Fruit fly (Drosophila melanogaster) whole organism, embryonic: ENCODE measurements around the gene CG42592.
A peak's percentile ranks its signal among the peaks of the same experiment; 100 is the strongest.

Experiments used
- Atf6 ChIP-seq: fragments of 200-800 bp; sonication (Bioruptor generic); IDR thresholded peaks from 2 replicates; pipeline ENCODE4 v1.3.6; 2022; ENCODE audit warnings: missing biosample characterization, missing genetic modification characterization
- BEAF-32 ChIP-seq: fragments of 200-800 bp; sonication (Bioruptor generic); optimal IDR thresholded peaks from 3 replicates; lab custom pipeline; 2017; ENCODE audit warnings: missing biosample characterization, missing genetic modification characterization, mild to moderate bottlenecking, moderate library complexity, missing genetic modification reagents
- BtbVII ChIP-seq: fragments of 200-800 bp; sonication (Bioruptor generic); optimal IDR thresholded peaks from 3 replicates; lab custom pipeline; 2017; ENCODE audit warnings: missing biosample characterization, mild to moderate bottlenecking, missing genetic modification characterization
- Bteb2 ChIP-seq: fragments of 200-800 bp; sonication (Bioruptor generic); optimal IDR thresholded peaks from 2 replicates; lab custom pipeline; 2016; ENCODE audit warnings: missing biosample characterization, missing genetic modification characterization
- CG11093 ChIP-seq: fragments of 200-800 bp; sonication (Bioruptor generic); IDR thresholded peaks from 3 replicates; pipeline ENCODE4 v1.3.6; 2022; ENCODE audit warnings: missing biosample characterization, missing genetic modification characterization
- CG11456 ChIP-seq: fragments of 200-800 bp; sonication (Bioruptor generic); IDR thresholded peaks from 3 replicates; pipeline ENCODE4 v1.3.6; 2022; ENCODE audit warnings: missing biosample characterization, missing genetic modification characterization
- CG12299 ChIP-seq: fragments of 200-800 bp; sonication (Bioruptor generic); optimal IDR thresholded peaks from 2 replicates; lab custom pipeline; 2018; ENCODE audit warnings: missing biosample characterization, mild to moderate bottlenecking, missing genetic modification characterization
- CG13123 ChIP-seq: fragments of 200-800 bp; sonication (Bioruptor generic); optimal IDR thresholded peaks from 2 replicates; lab custom pipeline; 2016; ENCODE audit warnings: missing biosample characterization, missing genetic modification characterization
- CG13296 ChIP-seq: fragments of 200-800 bp; sonication (Bioruptor generic); optimal IDR thresholded peaks from 3 replicates; lab custom pipeline; 2018; ENCODE audit warnings: missing biosample characterization, mild to moderate bottlenecking, missing genetic modification characterization
- CG15514 ChIP-seq: fragments of 200-800 bp; sonication (Bioruptor generic); optimal IDR thresholded peaks from 3 replicates; lab custom pipeline; 2017; ENCODE audit warnings: missing biosample characterization, missing genetic modification characterization, mild to moderate bottlenecking, moderate library complexity, missing genetic modification reagents
- CG1647 ChIP-seq: fragments of 200-800 bp; sonication (Bioruptor generic); optimal IDR thresholded peaks from 3 replicates; lab custom pipeline; 2016; ENCODE audit warnings: missing biosample characterization, missing genetic modification characterization
- CG17186 ChIP-seq: fragments of 200-800 bp; sonication (Bioruptor generic); optimal IDR thresholded peaks from 3 replicates; lab custom pipeline; 2017; ENCODE audit warnings: missing biosample characterization, missing genetic modification reagents, missing genetic modification characterization
- CG17829 ChIP-seq: fragments of 200-800 bp; optimal IDR thresholded peaks from 2 replicates; lab custom pipeline; 2019; ENCODE audit warnings: missing biosample characterization, mild to moderate bottlenecking, missing genetic modification characterization, moderate library complexity
- CG18764 ChIP-seq: fragments of 200-800 bp; sonication (Bioruptor generic); optimal IDR thresholded peaks from 3 replicates; lab custom pipeline; 2016; ENCODE audit warnings: missing biosample characterization, missing genetic modification characterization
- CG32767 ChIP-seq: fragments of 200-800 bp; sonication (Bioruptor generic); IDR thresholded peaks from 2 replicates; pipeline ENCODE4 v1.3.6; 2022; ENCODE audit warnings: missing biosample characterization, missing genetic modification characterization
- CG3847 ChIP-seq: fragments of 200-800 bp; sonication (Bioruptor generic); IDR thresholded peaks from 2 replicates; pipeline ENCODE4 v1.3.6; 2022; ENCODE audit warnings: missing biosample characterization, missing genetic modification characterization
- CG42726 ChIP-seq: fragments of 200-800 bp; sonication (Bioruptor generic); IDR thresholded peaks from 2 replicates; pipeline ENCODE4 v1.3.6; 2022; ENCODE audit warnings: missing biosample characterization, missing genetic modification characterization; ENCODE audit not compliant: partially characterized antibody
- CG4820 ChIP-seq: fragments of 200-800 bp; sonication (Bioruptor generic); optimal IDR thresholded peaks from 3 replicates; lab custom pipeline; 2016; ENCODE audit warnings: missing biosample characterization, missing genetic modification characterization
- CG5180 ChIP-seq: fragments of 200-800 bp; sonication (Bioruptor generic); optimal IDR thresholded peaks from 3 replicates; lab custom pipeline; 2017; ENCODE audit warnings: missing biosample characterization, missing genetic modification characterization, mild to moderate bottlenecking, moderate library complexity, missing genetic modification reagents
- CG9609 ChIP-seq: fragments of 200-800 bp; sonication (Bioruptor generic); optimal IDR thresholded peaks from 3 replicates; lab custom pipeline; 2016; ENCODE audit warnings: missing biosample characterization, missing genetic modification characterization
- Deaf1 ChIP-seq: fragments of 200-800 bp; optimal IDR thresholded peaks from 3 replicates; lab custom pipeline; 2019; ENCODE audit warnings: missing biosample characterization, mild to moderate bottlenecking, missing genetic modification characterization, moderate library complexity
- Fer1 ChIP-seq: fragments of 200-800 bp; sonication (Bioruptor generic); optimal IDR thresholded peaks from 2 replicates; lab custom pipeline; 2017; ENCODE audit warnings: missing biosample characterization, mild to moderate bottlenecking, missing genetic modification characterization
- Fer2 ChIP-seq: fragments of 200-800 bp; sonication (Bioruptor generic); optimal IDR thresholded peaks from 2 replicates; lab custom pipeline; 2018; ENCODE audit warnings: missing biosample characterization, mild to moderate bottlenecking, missing genetic modification characterization, moderate library complexity
- H2.0 ChIP-seq: fragments of 200-800 bp; sonication (Bioruptor generic); IDR thresholded peaks from 2 replicates; pipeline ENCODE4 v1.3.6; 2022; ENCODE audit warnings: missing biosample characterization, missing genetic modification characterization
- HHEX ChIP-seq: fragments of 200-800 bp; sonication (Bioruptor generic); optimal IDR thresholded peaks from 3 replicates; lab custom pipeline; 2017; ENCODE audit warnings: missing biosample characterization, mild to moderate bottlenecking, missing genetic modification characterization, missing genetic modification reagents
- Hr3 ChIP-seq: fragments of 200-800 bp; sonication (Bioruptor generic); optimal IDR thresholded peaks from 3 replicates; lab custom pipeline; 2016; ENCODE audit warnings: missing biosample characterization, missing genetic modification characterization
- MESR4 ChIP-seq: fragments of 200-800 bp; sonication (Bioruptor generic); optimal IDR thresholded peaks from 2 replicates; lab custom pipeline; 2018; ENCODE audit warnings: missing biosample characterization, mild to moderate bottlenecking, missing genetic modification characterization, moderate library complexity
- Max ChIP-seq: fragments of 200-800 bp; sonication (Bioruptor generic); optimal IDR thresholded peaks from 2 replicates; lab custom pipeline; 2016; ENCODE audit warnings: missing biosample characterization, mild to moderate bottlenecking, missing genetic modification characterization
- Mrtf ChIP-seq: fragments of 200-800 bp; sonication (Bioruptor generic); IDR thresholded peaks from 3 replicates; pipeline ENCODE4 v1.3.6; 2022; ENCODE audit warnings: missing biosample characterization, missing genetic modification characterization
- Neu2 ChIP-seq: fragments of 200-800 bp; sonication (Bioruptor generic); optimal IDR thresholded peaks from 3 replicates; lab custom pipeline; 2016; ENCODE audit warnings: missing biosample characterization, missing genetic modification characterization, borderline replicate concordance
- NfI ChIP-seq: fragments of 200-800 bp; sonication (Bioruptor generic); optimal IDR thresholded peaks from 3 replicates; lab custom pipeline; 2018; ENCODE audit warnings: missing biosample characterization, mild to moderate bottlenecking, missing genetic modification characterization, moderate library complexity
- ab ChIP-seq: fragments of 200-800 bp; sonication (Bioruptor generic); optimal IDR thresholded peaks from 2 replicates; lab custom pipeline; 2016; ENCODE audit warnings: missing biosample characterization, missing genetic modification characterization
- bigmax ChIP-seq: fragments of 200-800 bp; sonication (Bioruptor generic); optimal IDR thresholded peaks from 2 replicates; lab custom pipeline; 2018; ENCODE audit warnings: missing biosample characterization, mild to moderate bottlenecking, missing genetic modification characterization
- danr ChIP-seq: fragments of 200-800 bp; sonication (Bioruptor generic); IDR thresholded peaks from 2 replicates; pipeline ENCODE4 v1.3.6; 2022; ENCODE audit warnings: missing biosample characterization, missing genetic modification characterization
- ems ChIP-seq: fragments of 200-800 bp; sonication (Bioruptor generic); optimal IDR thresholded peaks from 3 replicates; lab custom pipeline; 2016; ENCODE audit warnings: missing biosample characterization, missing genetic modification characterization
- fd96Cb ChIP-seq: fragments of 200-800 bp; sonication (Bioruptor generic); optimal IDR thresholded peaks from 2 replicates; lab custom pipeline; 2018; ENCODE audit warnings: missing biosample characterization, mild to moderate bottlenecking, missing genetic modification characterization, moderate library complexity
- h ChIP-seq: fragments of >200 bp; optimal IDR thresholded peaks from 2 replicates; lab custom pipeline; 2017
- jigr1 ChIP-seq: fragments of 200-800 bp; sonication (Bioruptor generic); IDR thresholded peaks from 3 replicates; pipeline ENCODE4 v1.3.6; 2022; ENCODE audit warnings: missing biosample characterization, missing genetic modification characterization
- lov ChIP-seq, 2 experiments: fragments of 200-800 bp in 1 of 2; fragments of >200 bp in 1 of 2; sonication (Bioruptor generic) in 1 of 2; IDR thresholded peaks in 1 of 2; optimal IDR thresholded peaks in 1 of 2; 2 replicates in 1 of 2; 3 replicates in 1 of 2; pipeline versions ENCODE4 v1.3.6 to Lab custom; 2017 to 2022; ENCODE audit warnings: missing biosample characterization in 1 of 2, missing genetic modification characterization in 1 of 2
- nmo ChIP-seq: fragments of 200-800 bp; sonication (Bioruptor generic); optimal IDR thresholded peaks from 2 replicates; lab custom pipeline; 2018; ENCODE audit warnings: missing biosample characterization, mild to moderate bottlenecking, missing genetic modification characterization, moderate library complexity
- pan ChIP-seq, 4 experiments: fragments of >200 bp in 3 of 4; fragments of 200-800 bp in 1 of 4; sonication (Bioruptor generic) in 1 of 4; optimal IDR thresholded peaks in 3 of 4; IDR thresholded peaks in 1 of 4; 2 replicates each; pipeline versions ENCODE4 v1.3.6 to Lab custom; 2017 to 2022; ENCODE audit warnings: missing biosample characterization in 2 of 4, missing genetic modification characterization in 2 of 4, mixed read lengths in 1 of 4
- pfk ChIP-seq: fragments of 200-800 bp; sonication (Bioruptor generic); optimal IDR thresholded peaks from 2 replicates; lab custom pipeline; 2018; ENCODE audit warnings: missing biosample characterization, mild to moderate bottlenecking, missing genetic modification characterization, moderate library complexity
- seq ChIP-seq: fragments of 200-800 bp; sonication (Bioruptor generic); IDR thresholded peaks from 2 replicates; pipeline ENCODE4 v1.3.6; 2022; ENCODE audit warnings: missing biosample characterization, missing genetic modification characterization
- slou ChIP-seq: fragments of 200-800 bp; sonication (Bioruptor generic); optimal IDR thresholded peaks from 3 replicates; lab custom pipeline; 2016; ENCODE audit warnings: missing biosample characterization, missing genetic modification characterization
- sna ChIP-seq: fragments of 200-800 bp; sonication (Bioruptor generic); IDR thresholded peaks from 2 replicates; pipeline ENCODE4 v1.3.6; 2022; ENCODE audit warnings: missing biosample characterization, missing genetic modification characterization; ENCODE audit not compliant: partially characterized antibody
- sqz ChIP-seq: fragments of 200-800 bp; sonication (Bioruptor generic); optimal IDR thresholded peaks from 3 replicates; lab custom pipeline; 2018; ENCODE audit warnings: missing biosample characterization, mild to moderate bottlenecking, missing genetic modification characterization
- sr ChIP-seq: fragments of 200-800 bp; sonication (Bioruptor generic); IDR thresholded peaks from 3 replicates; pipeline ENCODE4 v1.3.6; 2022; ENCODE audit warnings: missing biosample characterization, missing genetic modification characterization
- ssp ChIP-seq: fragments of 200-800 bp; sonication (Bioruptor generic); IDR thresholded peaks from 2 replicates; pipeline ENCODE4 v1.3.6; 2022; ENCODE audit warnings: missing biosample characterization, missing genetic modification characterization
- tgo ChIP-seq: fragments of 200-800 bp; sonication (Bioruptor generic); IDR thresholded peaks from 3 replicates; pipeline ENCODE4 v1.3.6; 2022; ENCODE audit warnings: missing biosample characterization, missing genetic modification characterization
- unpg ChIP-seq: fragments of 200-800 bp; sonication (Bioruptor generic); optimal IDR thresholded peaks from 3 replicates; lab custom pipeline; 2018; ENCODE audit warnings: missing biosample characterization, mild to moderate bottlenecking, missing genetic modification characterization, moderate library complexity
- z ChIP-seq: fragments of 200-800 bp; sonication (Bioruptor generic); IDR thresholded peaks from 3 replicates; pipeline ENCODE4 v1.3.6; 2022; ENCODE audit warnings: missing biosample characterization, missing genetic modification characterization

CG42592 gene

DNA sequence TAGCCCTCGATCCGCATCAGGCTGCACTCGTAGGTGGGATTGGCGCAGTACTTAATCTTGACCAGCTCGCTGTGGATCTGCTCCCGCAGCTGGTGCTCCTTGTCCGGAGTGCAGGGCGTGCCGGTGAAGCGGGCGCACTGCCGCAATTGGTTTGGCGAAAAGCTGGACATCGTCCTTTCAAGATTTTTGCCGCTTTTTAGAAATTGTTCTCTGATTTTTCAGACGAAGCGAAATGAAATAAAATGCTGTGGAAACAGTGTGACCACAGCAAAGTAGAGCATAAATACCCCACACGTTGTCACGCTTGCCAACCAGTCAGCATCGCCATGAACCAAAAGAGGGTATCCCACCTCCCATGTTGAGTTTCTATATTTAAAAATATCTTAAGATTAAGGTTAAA is 21.1 kb upstream of the CG42592 start, which contains the start of gene dgt1 (continued):
- no peak for TF ChIP-seq Fer2 (tag; lab: Kevin White, UChicago)
- no peak for TF ChIP-seq sqz (GFP tag; lab: Kevin White, UChicago)
- peak; percentile 38 for TF ChIP-seq BEAF-32 (GFP tag; lab: Kevin White, UChicago)
- no peak for TF ChIP-seq CG13296 (GFP tag; lab: Kevin White, UChicago)
- no peak for TF ChIP-seq jigr1
- no peak for TF ChIP-seq seq
- TF ChIP-seq h = no peak
- TF ChIP-seq CG13123 (GFP tag; lab: Kevin White, UChicago) = no peak
- TF ChIP-seq Bteb2 (GFP tag; lab: Kevin White, UChicago) = no peak
- TF ChIP-seq Atf6 (GFP tag; lab: Robert Waterston, UW) = no peak
- no peak for TF ChIP-seq CG18764 (GFP tag; lab: Kevin White, UChicago)
- no peak for TF ChIP-seq Hr3
- TF ChIP-seq CG17829 = peak; percentile 41
- no peak for TF ChIP-seq unpg (GFP tag; lab: Kevin White, UChicago)
- no peak for TF ChIP-seq CG11456 (GFP tag; lab: Robert Waterston, UW)
- no peak for TF ChIP-seq Deaf1 (tag; lab: Kevin White, UChicago)
- TF ChIP-seq NfI = no peak
- no peak for TF ChIP-seq sna
- TF ChIP-seq slou (GFP tag; lab: Kevin White, UChicago) = no peak
- TF ChIP-seq ab (GFP tag; lab: Kevin White, UChicago) = no peak
- TF ChIP-seq CG12299 (tag; lab: Kevin White, UChicago) = no peak
- TF ChIP-seq sr (GFP tag; lab: Robert Waterston, UW) = no peak
- no peak for TF ChIP-seq CG11093 (GFP tag; lab: Robert Waterston, UW)
- no peak for TF ChIP-seq BtbVII (GFP tag; lab: Kevin White, UChicago)
- TF ChIP-seq CG1647 (GFP tag; lab: Kevin White, UChicago) = no peak
- no peak for TF ChIP-seq CG4820 (GFP tag; lab: Kevin White, UChicago)
- no peak for TF ChIP-seq tgo (GFP tag; lab: Robert Waterston, UW)
- no peak for TF ChIP-seq lov (optimal IDR thresholded peaks at IDR 0.05; lab: Kevin White, UChicago)
- TF ChIP-seq lov (GFP tag; IDR thresholded peaks at IDR 0.05; lab: Robert Waterston, UW) = no peak
- peak; percentile 24; the same call in 1 of the 2 replicates for TF ChIP-seq CG3847 (GFP tag; lab: Robert Waterston, UW)
- TF ChIP-seq z (GFP tag; lab: Robert Waterston, UW) = no peak
- peak; percentile 37 for TF ChIP-seq Max
- peak; percentile 95 for TF ChIP-seq MESR4 (GFP tag; lab: Kevin White, UChicago)
- TF ChIP-seq CG32767 = no peak
- peak; percentile 6 for TF ChIP-seq nmo
- no peak for TF ChIP-seq pan (optimal IDR thresholded peaks at IDR 0.05; lab: Kevin White, UChicago)
- TF ChIP-seq pan (GFP tag; optimal IDR thresholded peaks at IDR 0.05 in 1 of 2, IDR thresholded peaks at IDR 0.05 in 1 of 2) = no peak
- no peak for TF ChIP-seq danr
- no peak for TF ChIP-seq Fer1 (GFP tag; lab: Kevin White, UChicago)
- no peak for TF ChIP-seq fd96Cb
- no peak for TF ChIP-seq Mrtf (GFP tag; lab: Robert Waterston, UW)
- no peak for TF ChIP-seq CG9609 (GFP tag; lab: Kevin White, UChicago)
- TF ChIP-seq CG42726 (GFP tag; lab: Robert Waterston, UW) = no peak
- TF ChIP-seq CG15514 (GFP tag; lab: Kevin White, UChicago) = peak; percentile 93
- peak; percentile 14 for TF ChIP-seq ems
- TF ChIP-seq bigmax (GFP tag; lab: Kevin White, UChicago) = peak; percentile 90
- no peak for TF ChIP-seq Neu2 (GFP tag; lab: Kevin White, UChicago)
- no peak for TF ChIP-seq CG5180 (GFP tag; lab: Kevin White, UChicago)
- TF ChIP-seq ssp = no peak
- no peak for TF ChIP-seq H2.0 (GFP tag; lab: Robert Waterston, UW)
- no peak for TF ChIP-seq HHEX (GFP tag; lab: Kevin White, UChicago)
- no peak for TF ChIP-seq CG17186
- TF ChIP-seq pfk = no peak
